Fruit fly (Drosophila melanogaster) whole organism, prepupa: ENCODE measurements around the gene udt.

Experiments used
- Blimp-1 ChIP-seq: fragments of 200-800 bp; sonication (Bioruptor generic); optimal IDR thresholded peaks from 3 replicates; lab custom pipeline; 2017; ENCODE audit warnings: missing biosample characterization, missing genetic modification characterization, mild to moderate bottlenecking, moderate library complexity, missing genetic modification reagents
- CG10631 ChIP-seq: fragments of 200-800 bp; sonication (Bioruptor generic); optimal IDR thresholded peaks from 2 replicates; lab custom pipeline; 2016; ENCODE audit warnings: missing biosample characterization, missing genetic modification characterization
- CG10669 ChIP-seq: fragments of 200-800 bp; sonication (Bioruptor generic); optimal IDR thresholded peaks from 3 replicates; lab custom pipeline; 2018; ENCODE audit warnings: missing biosample characterization, mild to moderate bottlenecking, missing genetic modification characterization, moderate library complexity
- CG11294 ChIP-seq: fragments of 200-800 bp; sonication (Bioruptor generic); IDR thresholded peaks from 2 replicates; pipeline ENCODE4 v1.3.6; 2022; ENCODE audit warnings: missing biosample characterization, missing genetic modification characterization
- CG11762 ChIP-seq: fragments of 200-800 bp; sonication (Bioruptor generic); optimal IDR thresholded peaks from 3 replicates; lab custom pipeline; 2016; ENCODE audit warnings: missing biosample characterization, missing genetic modification characterization; ENCODE audit not compliant: insufficient read depth
- CG11902 ChIP-seq: fragments of 200-800 bp; sonication (Bioruptor generic); optimal IDR thresholded peaks from 3 replicates; lab custom pipeline; 2016; ENCODE audit warnings: missing biosample characterization, missing genetic modification characterization
- CG15336 ChIP-seq: fragments of 200-800 bp; sonication (Bioruptor generic); IDR thresholded peaks from 2 replicates; pipeline ENCODE4 v1.3.6; 2022; ENCODE audit warnings: missing biosample characterization, missing genetic modification characterization
- CG1621 ChIP-seq: fragments of 200-800 bp; sonication (Bioruptor generic); optimal IDR thresholded peaks from 3 replicates; lab custom pipeline; 2018; ENCODE audit warnings: missing biosample characterization, mild to moderate bottlenecking, missing genetic modification characterization
- CG16779 ChIP-seq: fragments of 200-800 bp; sonication (Bioruptor generic); optimal IDR thresholded peaks from 3 replicates; lab custom pipeline; 2017; ENCODE audit warnings: missing biosample characterization, mild to moderate bottlenecking, missing genetic modification characterization
- CG3032 ChIP-seq: fragments of 200-800 bp; optimal IDR thresholded peaks from 2 replicates; lab custom pipeline; 2019; ENCODE audit warnings: missing biosample characterization, mild to moderate bottlenecking, missing genetic modification characterization, moderate library complexity
- CG31627 ChIP-seq: fragments of 200-800 bp; sonication (Bioruptor generic); optimal IDR thresholded peaks from 3 replicates; lab custom pipeline; 2016; ENCODE audit warnings: missing biosample characterization, missing genetic modification characterization
- CG34406 ChIP-seq: fragments of 200-800 bp; sonication (Bioruptor generic); optimal IDR thresholded peaks from 3 replicates; lab custom pipeline; 2016; ENCODE audit warnings: missing biosample characterization, missing genetic modification characterization
- CG3919 ChIP-seq: fragments of 200-800 bp; sonication (Bioruptor generic); optimal IDR thresholded peaks from 3 replicates; lab custom pipeline; 2016; ENCODE audit warnings: missing biosample characterization, missing genetic modification characterization
- CG4318 ChIP-seq: fragments of 200-800 bp; sonication (Bioruptor generic); optimal IDR thresholded peaks from 3 replicates; lab custom pipeline; 2017; ENCODE audit warnings: missing biosample characterization, mild to moderate bottlenecking, missing genetic modification characterization
- CG6163 ChIP-seq: fragments of 200-800 bp; sonication (Bioruptor generic); IDR thresholded peaks from 3 replicates; pipeline ENCODE4 v1.3.6; 2022; ENCODE audit warnings: missing biosample characterization, missing genetic modification characterization
- CG6792 ChIP-seq: fragments of 200-800 bp; sonication (Bioruptor generic); optimal IDR thresholded peaks from 3 replicates; lab custom pipeline; 2016; ENCODE audit warnings: missing biosample characterization, missing genetic modification characterization
- CG6854 ChIP-seq: fragments of 200-800 bp; sonication (Bioruptor generic); optimal IDR thresholded peaks from 2 replicates; lab custom pipeline; 2017; ENCODE audit warnings: missing biosample characterization, mild to moderate bottlenecking, missing genetic modification characterization
- CG7368 ChIP-seq: fragments of 200-800 bp; sonication (Bioruptor generic); optimal IDR thresholded peaks from 3 replicates; lab custom pipeline; 2016; ENCODE audit warnings: missing biosample characterization, missing genetic modification characterization
- CG8119 ChIP-seq: fragments of 200-800 bp; sonication (Bioruptor generic); IDR thresholded peaks from 3 replicates; pipeline ENCODE4 v1.3.6; 2022; ENCODE audit warnings: missing biosample characterization, missing genetic modification characterization
- CG8319 ChIP-seq: fragments of 200-800 bp; sonication (Bioruptor generic); optimal IDR thresholded peaks from 3 replicates; lab custom pipeline; 2016; ENCODE audit warnings: missing biosample characterization, missing genetic modification characterization
- CG9139 ChIP-seq: fragments of 200-800 bp; sonication (Bioruptor generic); optimal IDR thresholded peaks from 3 replicates; lab custom pipeline; 2017; ENCODE audit warnings: missing biosample characterization, mild to moderate bottlenecking, missing genetic modification characterization
- Eip75B ChIP-seq: fragments of 200-800 bp; sonication (Bioruptor generic); optimal IDR thresholded peaks from 3 replicates; lab custom pipeline; 2016; ENCODE audit warnings: missing biosample characterization, missing genetic modification characterization
- Eip78C ChIP-seq: fragments of 200-800 bp; sonication (Bioruptor generic); peaks from one replicate; lab custom pipeline; 2016; ENCODE audit warnings: missing biosample characterization, missing genetic modification characterization
- Eip93F ChIP-seq: fragments of 200-800 bp; sonication (Bioruptor generic); optimal IDR thresholded peaks from 2 replicates; lab custom pipeline; 2016; ENCODE audit warnings: missing biosample characterization, mild to moderate bottlenecking, missing genetic modification characterization
- Ets21C ChIP-seq: fragments of 200-800 bp; sonication (Bioruptor generic); optimal IDR thresholded peaks from 3 replicates; lab custom pipeline; 2016; ENCODE audit warnings: missing biosample characterization, missing genetic modification characterization
- Ets96B ChIP-seq: fragments of 200-800 bp; optimal IDR thresholded peaks from 2 replicates; lab custom pipeline; 2019; ENCODE audit warnings: missing biosample characterization, mild to moderate bottlenecking, missing genetic modification characterization, moderate library complexity
- Gug ChIP-seq: fragments of 200-800 bp; sonication (Bioruptor generic); IDR thresholded peaks from 2 replicates; pipeline ENCODE4 v1.3.6; 2022; ENCODE audit warnings: missing biosample characterization, missing genetic modification characterization
- Hr38 ChIP-seq: sonication (Bioruptor generic); optimal IDR thresholded peaks from 2 replicates; lab custom pipeline; 2016; ENCODE audit warnings: missing biosample characterization, missing genetic modification characterization
- Hr39 ChIP-seq: fragments of 200-800 bp; sonication (Bioruptor generic); optimal IDR thresholded peaks from 2 replicates; lab custom pipeline; 2016; ENCODE audit warnings: missing biosample characterization, missing genetic modification characterization
- Hr4 ChIP-seq: fragments of 200-800 bp; sonication (Bioruptor generic); optimal IDR thresholded peaks from 3 replicates; lab custom pipeline; 2016; ENCODE audit warnings: missing biosample characterization, missing genetic modification characterization
- Met ChIP-seq: fragments of 200-800 bp; sonication (Bioruptor generic); optimal IDR thresholded peaks from 3 replicates; lab custom pipeline; 2016; ENCODE audit warnings: missing biosample characterization, missing genetic modification characterization
- Smox ChIP-seq: fragments of 200-800 bp; sonication (Bioruptor generic); optimal IDR thresholded peaks from 3 replicates; lab custom pipeline; 2016; ENCODE audit warnings: missing biosample characterization, missing genetic modification characterization
- Sox102F ChIP-seq: fragments of 200-800 bp; sonication (Bioruptor generic); optimal IDR thresholded peaks from 2 replicates; lab custom pipeline; 2016; ENCODE audit warnings: missing biosample characterization, mild to moderate bottlenecking, missing genetic modification characterization
- Sox14 ChIP-seq: fragments of 200-800 bp; sonication (Bioruptor generic); optimal IDR thresholded peaks from 3 replicates; lab custom pipeline; 2016; ENCODE audit warnings: missing biosample characterization, missing genetic modification characterization
- Sox15 ChIP-seq: fragments of 200-800 bp; sonication (Bioruptor generic); optimal IDR thresholded peaks from 3 replicates; lab custom pipeline; 2016; ENCODE audit warnings: missing biosample characterization, missing genetic modification characterization
- acj6 ChIP-seq: fragments of 200-800 bp; sonication (Bioruptor generic); optimal IDR thresholded peaks from 3 replicates; lab custom pipeline; 2016; ENCODE audit warnings: missing biosample characterization, missing genetic modification characterization
- cyc ChIP-seq: fragments of 200-800 bp; sonication (Bioruptor generic); optimal IDR thresholded peaks from 3 replicates; lab custom pipeline; 2016; ENCODE audit warnings: missing biosample characterization, missing genetic modification characterization
- dsx ChIP-seq: fragments of 200-800 bp; optimal IDR thresholded peaks from 3 replicates; lab custom pipeline; 2019; ENCODE audit warnings: missing biosample characterization, mild to moderate bottlenecking, missing genetic modification characterization, moderate library complexity; ENCODE audit not compliant: poor library complexity, severe bottlenecking
- eg ChIP-seq: fragments of 200-800 bp; sonication (Bioruptor generic); IDR thresholded peaks from 3 replicates; pipeline ENCODE4 v1.3.6; 2022; ENCODE audit warnings: missing biosample characterization, missing genetic modification characterization
- esn ChIP-seq: fragments of 200-800 bp; sonication (Bioruptor generic); optimal IDR thresholded peaks from 2 replicates; lab custom pipeline; 2016; ENCODE audit warnings: missing biosample characterization, mild to moderate bottlenecking, missing genetic modification characterization, moderate library complexity
- fd59A ChIP-seq: fragments of 200-800 bp; sonication (Bioruptor generic); optimal IDR thresholded peaks from 2 replicates; lab custom pipeline; 2017; ENCODE audit warnings: missing biosample characterization, mild to moderate bottlenecking, missing genetic modification characterization, missing genetic modification reagents
- fd85E ChIP-seq: fragments of 200-800 bp; sonication (Bioruptor generic); optimal IDR thresholded peaks from 3 replicates; lab custom pipeline; 2016; ENCODE audit warnings: missing biosample characterization, missing genetic modification characterization
- fkh ChIP-seq: fragments of 200-800 bp; sonication (Bioruptor generic); optimal IDR thresholded peaks from 3 replicates; lab custom pipeline; 2017; ENCODE audit warnings: missing biosample characterization, mild to moderate bottlenecking, missing genetic modification characterization, moderate library complexity
- lz ChIP-seq: fragments of 200-800 bp; sonication (Bioruptor generic); optimal IDR thresholded peaks from 3 replicates; lab custom pipeline; 2016; ENCODE audit warnings: missing biosample characterization, missing genetic modification characterization
- net ChIP-seq: fragments of 200-800 bp; sonication (Bioruptor generic); optimal IDR thresholded peaks from 3 replicates; lab custom pipeline; 2016; ENCODE audit warnings: missing biosample characterization, missing genetic modification characterization
- pdm3 ChIP-seq: fragments of 200-800 bp; sonication (Bioruptor generic); optimal IDR thresholded peaks from 3 replicates; lab custom pipeline; 2016; ENCODE audit warnings: missing biosample characterization, missing genetic modification characterization
- salr ChIP-seq, 2 experiments: fragments of 200-800 bp; sonication (Bioruptor generic); optimal IDR thresholded peaks; 3 replicates each; lab custom pipeline; 2016 to 2018; ENCODE audit warnings: missing biosample characterization in 2 of 2, missing genetic modification characterization in 2 of 2, mild to moderate bottlenecking in 1 of 2
- ss ChIP-seq, 2 experiments: fragments of 200-800 bp; sonication (Bioruptor generic); optimal IDR thresholded peaks; 2 replicates in 1 of 2; 3 replicates in 1 of 2; lab custom pipeline; 2017 to 2018; ENCODE audit warnings: mild to moderate bottlenecking in 2 of 2, missing biosample characterization in 2 of 2, missing genetic modification characterization in 2 of 2, moderate library complexity in 1 of 2
- svp ChIP-seq: fragments of 200-800 bp; sonication (Bioruptor generic); peaks from one replicate; lab custom pipeline; 2016; ENCODE audit warnings: missing biosample characterization, missing genetic modification characterization
- topi ChIP-seq: fragments of 200-800 bp; sonication (Bioruptor generic); optimal IDR thresholded peaks from 3 replicates; lab custom pipeline; 2016; ENCODE audit warnings: missing biosample characterization, missing genetic modification characterization
- vri ChIP-seq: fragments of 200-800 bp; sonication (Bioruptor generic); optimal IDR thresholded peaks from 3 replicates; lab custom pipeline; 2016; ENCODE audit warnings: missing biosample characterization, mild to moderate bottlenecking, missing genetic modification characterization

udt gene

dm6 chr3R:23757912-23758607, 5.0 kb downstream of the udt start, which contains the start of the genes PTPMT1 and Hrd3:
PTPMT1 (plus strand) TSS chr3R:23758339.
Hrd3 (minus strand) TSS chr3R:23758557.
- TF ChIP-seq CG3919 (GFP tag; lab: Kevin White, UChicago) (peak; percentile 99), CG8319 (peak; percentile 98), CG8119 (GFP tag; lab: Robert Waterston, UW) (peak; percentile 97), CG31627 (GFP tag; lab: Kevin White, UChicago) (peak; percentile 99), Smox (GFP tag; lab: Kevin White, UChicago) (peak; percentile 99), CG7368 (GFP tag; lab: Kevin White, UChicago) (peak; percentile 97), Eip78C (GFP tag; lab: Kevin White, UChicago) (peak; percentile 100), lz (peak; percentile 99), CG10669 (peak; percentile 99), Sox15 (GFP tag; lab: Kevin White, UChicago) (peak; percentile 99), CG3032 (tag; lab: Kevin White, UChicago) (peak; percentile 99), fd59A (GFP tag; lab: Kevin White, UChicago) (peak; percentile 99), ss (GFP tag; optimal IDR thresholded peaks at IDR 0.05; lab: Kevin White, UChicago) (peak; percentile 98 to 99), cyc (GFP tag; lab: Kevin White, UChicago) (peak; percentile 99), Blimp-1 (GFP tag; lab: Kevin White, UChicago) (peak; percentile 94), Hr4 (peak; percentile 99), salr (GFP tag; optimal IDR thresholded peaks at IDR 0.05; lab: Kevin White, UChicago) (peak; percentile 95 to 100), Ets96B (tag; lab: Kevin White, UChicago) (peak; percentile 98), CG6854 (GFP tag; lab: Kevin White, UChicago) (peak; percentile 97), CG1621 (tag; lab: Kevin White, UChicago) (peak; percentile 94), CG9139 (GFP tag; lab: Kevin White, UChicago) (peak; percentile 96), topi (GFP tag; lab: Kevin White, UChicago) (peak; percentile 99), Eip75B (GFP tag; lab: Kevin White, UChicago) (peak; percentile 99), svp (GFP tag; lab: Kevin White, UChicago) (peak; percentile 99), CG6792 (peak; percentile 98), Ets21C (GFP tag; lab: Kevin White, UChicago) (peak; percentile 98), CG15336 (GFP tag; lab: Robert Waterston, UW) (peak; percentile 97), CG11294 (GFP tag; lab: Robert Waterston, UW) (peak; percentile 95), Sox14 (GFP tag; lab: Kevin White, UChicago) (peak; percentile 99), Sox102F (GFP tag; lab: Kevin White, UChicago) (peak; percentile 99), net (peak; percentile 99), eg (peak; percentile 94), Gug (GFP tag; lab: Robert Waterston, UW) (peak; percentile 96), acj6 (GFP tag; lab: Kevin White, UChicago) (peak; percentile 99), pdm3 (GFP tag; lab: Kevin White, UChicago) (peak; percentile 99), Met (GFP tag; lab: Kevin White, UChicago) (peak; percentile 99), Hr39 (GFP tag; lab: Kevin White, UChicago) (peak; percentile 98), Hr38 (GFP tag; lab: Kevin White, UChicago) (peak; percentile 68), CG16779 (tag; lab: Kevin White, UChicago) (peak; percentile 97), vri (GFP tag; lab: Kevin White, UChicago) (peak; percentile 97), CG10631 (GFP tag; lab: Kevin White, UChicago) (peak; percentile 99), CG34406 (GFP tag; lab: Kevin White, UChicago) (peak; percentile 99), fd85E (peak; percentile 95), fkh (GFP tag; lab: Kevin White, UChicago) (peak; percentile 92), Eip93F (peak; percentile 94), CG11902 (GFP tag; lab: Kevin White, UChicago) (peak; percentile 98), dsx (GFP tag; lab: Kevin White, UChicago) (peak; percentile 96), CG6163 (GFP tag; lab: Robert Waterston, UW) (peak; percentile 93), CG11762 (GFP tag; lab: Kevin White, UChicago) (peak; percentile 99), CG4318 (GFP tag; lab: Kevin White, UChicago) (peak; percentile 99), esn (GFP tag; lab: Kevin White, UChicago) (peak; percentile 100)
